Fruit fly (Drosophila melanogaster): Measurements from ENCODE around the gene CG2865.

DNA sequence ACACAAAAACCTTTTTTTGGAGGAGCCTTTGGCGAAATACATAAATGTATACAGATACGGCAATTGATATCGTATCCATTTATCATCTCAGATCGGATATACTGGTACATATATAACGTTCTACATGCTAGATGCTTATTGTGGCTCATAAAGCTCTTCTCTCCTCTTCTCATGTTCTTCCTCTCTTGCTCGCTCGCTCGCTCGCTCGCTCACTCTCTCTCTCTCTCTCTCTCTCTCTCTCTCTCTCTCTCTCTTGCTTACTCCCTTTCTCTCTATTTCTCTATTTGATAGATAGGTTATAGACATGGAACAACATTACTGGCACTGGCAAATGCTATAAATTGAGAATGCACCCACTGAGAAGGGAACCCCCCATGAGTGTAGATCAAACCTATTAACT lies 38.2 kb downstream of the CG2865 start:
- TF ChIP-seq ovo (GFP tag; optimal IDR thresholded peaks at IDR 0.05) (no peak), pad (GFP tag; optimal IDR thresholded peaks at IDR 0.05) (peak; percentile 1), CG7045 (GFP tag; optimal IDR thresholded peaks at IDR 0.05) (no peak), CG14711 (tag; optimal IDR thresholded peaks at IDR 0.05) (no peak), tj (GFP tag; optimal IDR thresholded peaks at IDR 0.05) (no peak)
